Fruit fly (Drosophila melanogaster): ENCODE measurements around the gene Gr39a.

Gene Gr39a

DNA sequence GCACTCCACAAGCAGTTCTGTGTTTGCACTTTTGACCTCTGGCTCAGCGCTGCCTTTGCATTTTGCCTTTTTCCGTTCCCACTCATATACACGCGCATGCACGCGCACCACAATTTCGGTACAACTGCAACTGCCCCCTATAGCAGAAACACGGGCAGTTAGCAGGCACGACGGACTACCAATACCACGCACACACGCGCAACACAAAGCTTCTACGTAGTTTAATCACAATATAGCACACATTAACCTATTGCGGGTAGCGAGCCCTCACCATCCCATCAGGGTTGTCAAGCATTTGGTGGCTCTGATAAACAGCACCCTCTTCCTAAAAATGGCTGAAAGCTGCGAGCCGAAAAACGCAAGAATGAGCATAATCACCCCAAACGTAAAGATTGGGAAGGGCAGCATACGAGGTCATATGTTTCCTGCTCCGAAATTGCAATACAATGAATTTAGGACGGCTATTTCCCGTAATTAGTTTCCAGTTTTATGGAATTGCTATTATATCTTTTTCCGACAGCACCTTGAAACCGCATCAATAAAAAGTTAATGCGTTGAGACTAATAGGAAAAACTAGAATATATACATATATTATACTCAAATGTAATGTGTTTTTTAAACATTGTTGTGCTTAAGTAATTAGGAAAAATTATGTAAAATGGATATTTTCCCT lies 19.4 kb downstream of the Gr39a start, which contains the start of gene Mondo:
Gene Mondo, minus strand, starts transcription at position 297 of the 673 bp plus-strand sequence.
- TF ChIP-seq HLH106 (tag; optimal IDR thresholded peaks at IDR 0.05) (peak; percentile 46), GATAd (GFP tag; optimal IDR thresholded peaks at IDR 0.05) (no peak), Vsx2 (GFP tag; optimal IDR thresholded peaks at IDR 0.05; ENCODE audit: partially characterized antibody) (no peak), rgr (GFP tag; optimal IDR thresholded peaks at IDR 0.05) (no peak), dl (GFP tag; optimal IDR thresholded peaks at IDR 0.05; ENCODE audit: insufficient read depth in 1 of 2, partially characterized antibody in 2 of 2) (peak in 1 of 2 experiments; percentile 32), Hnf4 (GFP tag; optimal IDR thresholded peaks at IDR 0.05) (peak; percentile 6), tai (GFP tag; optimal IDR thresholded peaks at IDR 0.05) (no peak), br (GFP tag; optimal IDR thresholded peaks at IDR 0.05) (peak; percentile 38), fru (GFP tag; optimal IDR thresholded peaks at IDR 0.05) (peak; percentile 0), Jra (GFP tag; optimal IDR thresholded peaks at IDR 0.05) (no peak), CrebA (GFP tag; optimal IDR thresholded peaks at IDR 0.05; ENCODE audit: borderline replicate concordance) (no peak), Rel (GFP tag; optimal IDR thresholded peaks at IDR 0.05) (no peak), Rel (tag; optimal IDR thresholded peaks at IDR 0.05) (no peak), Myc (optimal IDR thresholded peaks at IDR 0.05) (no peak), Dfd (GFP tag; optimal IDR thresholded peaks at IDR 0.05) (no peak), ey (GFP tag; optimal IDR thresholded peaks at IDR 0.05) (no peak), Hr83 (GFP tag; optimal IDR thresholded peaks at IDR 0.05; ENCODE audit: poor library complexity, severe bottlenecking) (peak; percentile 73), jim (GFP tag; optimal IDR thresholded peaks at IDR 0.05) (peak; percentile 18), Dif (GFP tag; optimal IDR thresholded peaks at IDR 0.05; ENCODE audit: partially characterized antibody) (peak; percentile 30)

DNA sequence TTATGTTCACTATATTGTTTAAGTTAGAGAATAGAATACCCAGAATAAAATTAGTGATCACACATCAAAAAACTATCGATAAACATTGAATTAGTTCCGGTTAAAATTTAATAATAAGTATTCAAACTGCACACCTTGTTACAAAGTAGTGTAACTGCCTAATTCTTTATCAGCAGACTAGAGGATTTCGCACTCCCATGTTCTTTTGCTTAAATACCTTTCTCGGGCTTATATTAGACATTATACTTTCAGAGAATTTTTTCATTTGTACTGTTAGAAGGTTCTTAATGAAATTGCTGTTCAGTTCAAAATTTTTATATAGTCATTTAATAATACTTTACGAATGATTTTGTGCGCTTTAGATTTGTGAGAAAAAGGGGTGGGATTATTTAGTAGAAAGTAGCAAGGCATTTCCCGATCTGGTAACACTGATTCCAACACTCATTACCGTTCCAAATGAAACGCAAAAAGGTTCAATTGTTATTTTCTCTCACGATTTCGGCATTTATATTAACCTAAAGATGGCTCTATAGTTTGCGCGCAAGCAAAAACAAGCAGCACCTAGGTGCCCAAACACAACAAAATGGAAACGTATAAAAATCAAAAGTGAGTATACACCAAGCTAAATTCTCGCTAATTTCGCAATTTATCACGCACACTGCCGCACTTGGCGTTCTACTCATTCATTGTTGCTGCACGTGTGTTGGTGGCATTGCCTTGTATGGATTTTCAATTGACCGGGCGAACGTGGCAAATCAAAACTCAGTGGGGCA lies 20.1 kb downstream of the Gr39a start, which contains the start of gene crc:
Gene crc, plus strand, starts transcription at position 440 of the 773 bp plus-strand sequence.
- no peak for TF ChIP-seq OdsH (GFP tag; optimal IDR thresholded peaks at IDR 0.05)
- TF ChIP-seq N (GFP tag; optimal IDR thresholded peaks at IDR 0.05): peak; percentile 7
- peak; percentile 41 for TF ChIP-seq brk (GFP tag; optimal IDR thresholded peaks at IDR 0.05)
- no peak for TF ChIP-seq Dif (GFP tag; optimal IDR thresholded peaks at IDR 0.05; ENCODE audit: partially characterized antibody)
- peak; percentile 50 for TF ChIP-seq tai (GFP tag; optimal IDR thresholded peaks at IDR 0.05)
- TF ChIP-seq sv (GFP tag; optimal IDR thresholded peaks at IDR 0.05): peak; percentile 46
- peak in 1 of 2 experiments; percentile 47 for TF ChIP-seq foxo (GFP tag; optimal IDR thresholded peaks at IDR 0.05)
- peak; percentile 16 for TF ChIP-seq rgr (GFP tag; optimal IDR thresholded peaks at IDR 0.05)
- TF ChIP-seq woc (GFP tag; optimal IDR thresholded peaks at IDR 0.05): peak; percentile 53
- peak; percentile 87 for TF ChIP-seq CrebA (GFP tag; optimal IDR thresholded peaks at IDR 0.05; ENCODE audit: borderline replicate concordance)
- TF ChIP-seq pan (optimal IDR thresholded peaks at IDR 0.05): no peak
- TF ChIP-seq br (GFP tag; optimal IDR thresholded peaks at IDR 0.05): peak; percentile 21
- peak; percentile 39 for TF ChIP-seq HLH106 (tag; optimal IDR thresholded peaks at IDR 0.05)
- no peak for TF ChIP-seq fru (GFP tag; optimal IDR thresholded peaks at IDR 0.05)
- TF ChIP-seq Hnf4 (GFP tag; optimal IDR thresholded peaks at IDR 0.05): peak; percentile 36
- no peak for TF ChIP-seq Dfd (GFP tag; optimal IDR thresholded peaks at IDR 0.05)
- TF ChIP-seq Rel (GFP tag; optimal IDR thresholded peaks at IDR 0.05): no peak
- peak; percentile 12 for TF ChIP-seq Rel (tag; optimal IDR thresholded peaks at IDR 0.05)

DNA sequence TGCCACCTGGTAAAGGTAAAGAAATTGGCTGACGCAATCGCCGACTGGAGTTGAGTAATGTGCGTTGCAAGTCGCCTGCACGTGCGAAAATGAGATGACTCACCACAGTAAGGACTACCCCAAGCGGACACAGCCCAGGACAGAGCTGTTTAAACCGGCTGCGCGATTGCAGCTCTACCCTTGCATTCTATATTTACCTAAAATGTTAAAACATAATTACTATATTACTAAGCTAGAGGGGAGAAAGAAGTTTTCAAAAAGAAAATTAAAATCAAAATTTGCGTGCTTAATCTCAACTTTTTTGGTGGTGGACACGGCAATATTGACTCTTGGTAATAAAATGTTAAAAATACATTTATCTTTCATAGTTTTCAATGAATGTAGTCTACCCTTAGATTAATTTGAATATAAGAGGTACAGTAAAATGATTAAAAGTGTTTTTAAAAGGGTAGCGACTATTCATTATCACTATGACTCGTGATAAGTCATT lies 20.7 kb downstream of the Gr39a start:
- TF ChIP-seq Hr78 (GFP tag; optimal IDR thresholded peaks at IDR 0.05) (no peak), GATAd (GFP tag; optimal IDR thresholded peaks at IDR 0.05) (no peak), CG9705 (GFP tag; optimal IDR thresholded peaks at IDR 0.05) (no peak), Sp1 (GFP tag; optimal IDR thresholded peaks at IDR 0.05) (no peak), CG32264 (GFP tag; optimal IDR thresholded peaks at IDR 0.05) (no peak), sage (GFP tag; optimal IDR thresholded peaks at IDR 0.05) (no peak), rgr (GFP tag; optimal IDR thresholded peaks at IDR 0.05) (no peak)

Data from whole organism, wandering third instar larva.